Worm (Caenorhabditis elegans): Measurements from ENCODE around the gene gob-1.

DNA sequence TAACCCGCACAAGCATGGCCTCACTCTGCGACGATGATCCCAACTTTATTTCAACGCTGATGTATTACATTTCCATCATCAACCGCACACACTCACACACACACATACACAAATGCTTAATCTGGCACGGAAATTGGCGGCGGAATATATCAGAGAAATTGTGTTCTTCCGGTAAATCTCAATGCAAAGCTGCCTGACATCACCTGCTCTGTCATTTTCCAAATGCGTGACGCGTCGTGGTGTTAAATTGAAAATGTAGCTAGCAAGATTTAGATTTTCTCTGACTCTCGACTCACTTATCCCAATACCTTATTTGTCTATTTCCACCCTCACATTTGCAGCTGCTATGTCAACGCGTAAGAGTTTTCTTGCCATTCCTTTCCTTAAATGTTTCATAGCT, 45.9 kb downstream of the gob-1 start:
- no peak for TF ChIP-seq him-1 (tag; optimal IDR thresholded peaks at IDR 0.05)
- TF ChIP-seq dao-5 (tag; optimal IDR thresholded peaks at IDR 0.05), result no peak
